Fruit fly (Drosophila melanogaster) whole organism, embryonic: ENCODE results near the gene Utx.
A peak's percentile ranks its signal among the peaks of the same experiment; 100 is the strongest.

Experiments used
- Atf-2 ChIP-seq: fragments of 200-800 bp; sonication (Bioruptor generic); optimal IDR thresholded peaks from 2 replicates; lab custom pipeline; 2016; ENCODE audit warnings: missing biosample characterization, missing genetic modification characterization
- CG1024 ChIP-seq: fragments of 200-800 bp; sonication (Bioruptor generic); IDR thresholded peaks from 2 replicates; pipeline ENCODE4 v1.3.6; 2022; ENCODE audit warnings: missing biosample characterization, missing genetic modification characterization
- CG10543 ChIP-seq: fragments of 200-800 bp; sonication (Bioruptor generic); optimal IDR thresholded peaks from 3 replicates; lab custom pipeline; 2017; ENCODE audit warnings: missing biosample characterization, mild to moderate bottlenecking, missing genetic modification characterization, moderate library complexity
- CG10979 ChIP-seq: fragments of 200-800 bp; sonication (Bioruptor generic); optimal IDR thresholded peaks from 2 replicates; lab custom pipeline; 2018; ENCODE audit warnings: missing biosample characterization, mild to moderate bottlenecking, missing genetic modification characterization, moderate library complexity
- CG12104 ChIP-seq: fragments of 200-800 bp; sonication (Bioruptor generic); optimal IDR thresholded peaks from 3 replicates; lab custom pipeline; 2016; ENCODE audit warnings: missing biosample characterization, missing genetic modification characterization
- CG12659 ChIP-seq: fragments of 200-800 bp; sonication (Bioruptor generic); optimal IDR thresholded peaks from 3 replicates; lab custom pipeline; 2017; ENCODE audit warnings: mild to moderate bottlenecking, missing biosample characterization, missing genetic modification reagents, missing genetic modification characterization
- CG1529 ChIP-seq: fragments of 200-800 bp; sonication (Bioruptor generic); optimal IDR thresholded peaks from 3 replicates; lab custom pipeline; 2018; ENCODE audit warnings: missing biosample characterization, missing genetic modification characterization
- CG17361 ChIP-seq: fragments of 200-800 bp; sonication (Bioruptor generic); IDR thresholded peaks from 3 replicates; pipeline ENCODE4 v1.3.6; 2022; ENCODE audit warnings: missing biosample characterization, missing genetic modification characterization
- CG1832 ChIP-seq: fragments of 200-800 bp; sonication (Bioruptor generic); optimal IDR thresholded peaks from 2 replicates; lab custom pipeline; 2017; ENCODE audit warnings: missing biosample characterization, mild to moderate bottlenecking, missing genetic modification characterization, inconsistent platforms
- CG18476 ChIP-seq: fragments of 200-800 bp; sonication (Bioruptor generic); optimal IDR thresholded peaks from 2 replicates; lab custom pipeline; 2016; ENCODE audit warnings: missing biosample characterization, mild to moderate bottlenecking, missing genetic modification characterization
- CG3065 ChIP-seq: fragments of 200-800 bp; sonication (Bioruptor generic); optimal IDR thresholded peaks from 2 replicates; lab custom pipeline; 2016; ENCODE audit warnings: missing biosample characterization, missing genetic modification characterization
- CG31388 ChIP-seq: fragments of 200-800 bp; sonication (Bioruptor generic); optimal IDR thresholded peaks from 2 replicates; lab custom pipeline; 2016; ENCODE audit warnings: missing biosample characterization, missing genetic modification characterization
- CG32767 ChIP-seq: fragments of 200-800 bp; sonication (Bioruptor generic); IDR thresholded peaks from 2 replicates; pipeline ENCODE4 v1.3.6; 2022; ENCODE audit warnings: missing biosample characterization, missing genetic modification characterization
- CG34376 ChIP-seq: fragments of 200-800 bp; sonication (Bioruptor generic); optimal IDR thresholded peaks from 2 replicates; lab custom pipeline; 2018; ENCODE audit warnings: missing biosample characterization, mild to moderate bottlenecking, missing genetic modification characterization
- CG4360 ChIP-seq: fragments of 200-800 bp; sonication (Bioruptor generic); IDR thresholded peaks from 2 replicates; pipeline ENCODE4 v1.3.6; 2022; ENCODE audit warnings: missing biosample characterization, missing genetic modification characterization
- CG4617 ChIP-seq: fragments of 200-800 bp; sonication (Bioruptor generic); optimal IDR thresholded peaks from 3 replicates; lab custom pipeline; 2016; ENCODE audit warnings: missing biosample characterization, missing genetic modification characterization, borderline replicate concordance
- CG4854 ChIP-seq: fragments of 200-800 bp; sonication (Bioruptor generic); optimal IDR thresholded peaks from 2 replicates; lab custom pipeline; 2016; ENCODE audit warnings: missing biosample characterization, missing genetic modification characterization, inconsistent platforms
- CG6175 ChIP-seq: fragments of 200-800 bp; sonication (Bioruptor generic); IDR thresholded peaks from 3 replicates; pipeline ENCODE4 v1.3.6; 2022; ENCODE audit warnings: missing biosample characterization, missing genetic modification characterization
- CG6654 ChIP-seq: fragments of 200-800 bp; sonication (Bioruptor generic); optimal IDR thresholded peaks from 2 replicates; lab custom pipeline; 2017; ENCODE audit warnings: missing biosample characterization, mild to moderate bottlenecking, missing genetic modification characterization
- CG7372 ChIP-seq: fragments of 200-800 bp; sonication (Bioruptor generic); IDR thresholded peaks from 2 replicates; pipeline ENCODE4 v1.3.6; 2022; ENCODE audit warnings: missing biosample characterization, missing genetic modification characterization
- CG7745 ChIP-seq: fragments of 200-800 bp; sonication (Bioruptor generic); optimal IDR thresholded peaks from 2 replicates; lab custom pipeline; 2018; ENCODE audit warnings: missing biosample characterization, mild to moderate bottlenecking, missing genetic modification characterization, moderate library complexity
- CG8290 ChIP-seq, 3 experiments: fragments of 200-800 bp; sonication (Bioruptor generic); optimal IDR thresholded peaks; 2 replicates each; lab custom pipeline; 2016 to 2019; ENCODE audit warnings: missing biosample characterization in 3 of 3, missing genetic modification characterization in 3 of 3, mild to moderate bottlenecking in 2 of 3, moderate library complexity in 1 of 3
- CG9817 ChIP-seq: fragments of 200-800 bp; sonication (Bioruptor generic); optimal IDR thresholded peaks from 2 replicates; lab custom pipeline; 2018; ENCODE audit warnings: missing biosample characterization, mild to moderate bottlenecking, missing genetic modification characterization, moderate library complexity
- D ChIP-seq, 2 experiments: fragments of 200-800 bp in 1 of 2; fragments of >200 bp in 1 of 2; sonication (Bioruptor generic) in 1 of 2; optimal IDR thresholded peaks; 2 replicates in 1 of 2; 3 replicates in 1 of 2; lab custom pipeline; 2017; ENCODE audit warnings: mild to moderate bottlenecking in 1 of 2, missing biosample characterization in 1 of 2, missing genetic modification characterization in 1 of 2, missing genetic modification reagents in 1 of 2
- Elba2 ChIP-seq: fragments of 200-800 bp; sonication (Bioruptor generic); optimal IDR thresholded peaks from 3 replicates; lab custom pipeline; 2016; ENCODE audit warnings: missing biosample characterization, missing genetic modification characterization
- Fer1 ChIP-seq: fragments of 200-800 bp; sonication (Bioruptor generic); optimal IDR thresholded peaks from 2 replicates; lab custom pipeline; 2017; ENCODE audit warnings: missing biosample characterization, mild to moderate bottlenecking, missing genetic modification characterization
- Fer3 ChIP-seq: fragments of 200-800 bp; sonication (Bioruptor generic); optimal IDR thresholded peaks from 2 replicates; lab custom pipeline; 2018; ENCODE audit warnings: missing biosample characterization, mild to moderate bottlenecking, missing genetic modification characterization, moderate library complexity
- Gsc ChIP-seq: fragments of 200-800 bp; sonication (Bioruptor generic); IDR thresholded peaks from 2 replicates; pipeline ENCODE4 v1.3.6; 2022; ENCODE audit warnings: missing biosample characterization, missing genetic modification characterization
- Hmr ChIP-seq: fragments of 200-800 bp; sonication (Bioruptor generic); optimal IDR thresholded peaks from 3 replicates; lab custom pipeline; 2017; ENCODE audit warnings: mild to moderate bottlenecking, missing biosample characterization, missing genetic modification reagents, missing genetic modification characterization
- Hr3 ChIP-seq: fragments of 200-800 bp; sonication (Bioruptor generic); optimal IDR thresholded peaks from 3 replicates; lab custom pipeline; 2016; ENCODE audit warnings: missing biosample characterization, missing genetic modification characterization
- Hr78 ChIP-seq, 2 experiments: fragments of 200-800 bp in 1 of 2; fragments of >200 bp in 1 of 2; sonication (Bioruptor generic) in 1 of 2; optimal IDR thresholded peaks; 2 replicates each; lab custom pipeline; 2017 to 2019; ENCODE audit warnings: missing biosample characterization in 2 of 2, missing genetic modification characterization in 2 of 2, mild to moderate bottlenecking in 1 of 2, moderate library complexity in 1 of 2
- Mrtf ChIP-seq: fragments of 200-800 bp; sonication (Bioruptor generic); IDR thresholded peaks from 3 replicates; pipeline ENCODE4 v1.3.6; 2022; ENCODE audit warnings: missing biosample characterization, missing genetic modification characterization
- amos ChIP-seq: fragments of 200-800 bp; sonication (Bioruptor generic); IDR thresholded peaks from 2 replicates; pipeline ENCODE4 v1.3.6; 2022; ENCODE audit warnings: missing biosample characterization, missing genetic modification characterization; ENCODE audit not compliant: partially characterized antibody
- ase ChIP-seq: fragments of 200-800 bp; sonication (Bioruptor generic); IDR thresholded peaks from 3 replicates; pipeline ENCODE4 v1.3.6; 2022; ENCODE audit warnings: missing biosample characterization, missing genetic modification characterization
- az2 ChIP-seq: fragments of 200-800 bp; sonication (Bioruptor generic); optimal IDR thresholded peaks from 3 replicates; lab custom pipeline; 2016; ENCODE audit warnings: missing biosample characterization, missing genetic modification characterization
- bowl ChIP-seq: fragments of 200-800 bp; sonication (Bioruptor generic); IDR thresholded peaks from 2 replicates; pipeline ENCODE4 v1.3.6; 2022; ENCODE audit warnings: missing biosample characterization, missing genetic modification characterization
- dpn ChIP-seq, 2 experiments: fragments of 200-800 bp; sonication (Bioruptor generic); optimal IDR thresholded peaks; 3 replicates each; lab custom pipeline; 2016; ENCODE audit warnings: missing biosample characterization in 2 of 2, missing genetic modification characterization in 2 of 2
- ems ChIP-seq: fragments of 200-800 bp; sonication (Bioruptor generic); optimal IDR thresholded peaks from 3 replicates; lab custom pipeline; 2016; ENCODE audit warnings: missing biosample characterization, missing genetic modification characterization
- exex ChIP-seq: fragments of 200-800 bp; sonication (Bioruptor generic); optimal IDR thresholded peaks from 4 replicates; lab custom pipeline; 2018; ENCODE audit warnings: missing biosample characterization, mild to moderate bottlenecking, missing genetic modification characterization, moderate library complexity
- fru ChIP-seq: fragments of >200 bp; optimal IDR thresholded peaks from 2 replicates; lab custom pipeline; 2017
- gcm2 ChIP-seq: fragments of 200-800 bp; sonication (Bioruptor generic); optimal IDR thresholded peaks from 2 replicates; lab custom pipeline; 2016; ENCODE audit warnings: missing biosample characterization, missing genetic modification characterization
- grn ChIP-seq: fragments of 200-800 bp; sonication (Bioruptor generic); optimal IDR thresholded peaks from 3 replicates; lab custom pipeline; 2017; ENCODE audit warnings: missing biosample characterization, missing genetic modification characterization
- odd ChIP-seq: fragments of 200-800 bp; sonication (Bioruptor generic); optimal IDR thresholded peaks from 2 replicates; lab custom pipeline; 2017; ENCODE audit warnings: missing biosample characterization, mild to moderate bottlenecking, missing genetic modification characterization
- prd ChIP-seq, 3 experiments: fragments of >200 bp in 2 of 3; fragments of 200-800 bp in 1 of 3; sonication (Bioruptor generic) in 1 of 3; optimal IDR thresholded peaks in 2 of 3; IDR thresholded peaks in 1 of 3; 2 replicates in 2 of 3; 3 replicates in 1 of 3; pipeline versions ENCODE4 v1.3.6 to Lab custom; 2017 to 2022; ENCODE audit warnings: missing biosample characterization in 1 of 3, missing genetic modification characterization in 1 of 3
- pum ChIP-seq: fragments of 200-800 bp; sonication (Bioruptor generic); optimal IDR thresholded peaks from 2 replicates; lab custom pipeline; 2016; ENCODE audit warnings: missing biosample characterization, missing genetic modification characterization
- repo ChIP-seq: fragments of 200-800 bp; sonication (Bioruptor generic); optimal IDR thresholded peaks from 2 replicates; lab custom pipeline; 2016; ENCODE audit warnings: missing biosample characterization, missing genetic modification characterization
- schlank ChIP-seq: fragments of 200-800 bp; sonication (Bioruptor generic); optimal IDR thresholded peaks from 2 replicates; lab custom pipeline; 2018; ENCODE audit warnings: missing biosample characterization, mild to moderate bottlenecking, missing genetic modification characterization
- sob ChIP-seq: fragments of 200-800 bp; sonication (Bioruptor generic); IDR thresholded peaks from 2 replicates; pipeline ENCODE4 v1.3.6; 2022; ENCODE audit warnings: missing biosample characterization, missing genetic modification characterization
- ttk ChIP-seq: fragments of 200-800 bp; sonication (Bioruptor generic); IDR thresholded peaks from 2 replicates; pipeline ENCODE4 v2.1.2; 2022; ENCODE audit warnings: missing biosample characterization, missing genetic modification characterization
- tx ChIP-seq: fragments of 200-800 bp; sonication (Bioruptor generic); optimal IDR thresholded peaks from 2 replicates; lab custom pipeline; 2016; ENCODE audit warnings: missing biosample characterization, missing genetic modification characterization

Utx gene

dm6 chr2L:10303786-10304185, 25.2 kb upstream of the Utx start, which contains the start of gene nmd (continued):
- TF ChIP-seq Fer3 = no peak
- TF ChIP-seq ase (GFP tag; lab: Robert Waterston, UW) = no peak
- no peak for TF ChIP-seq D (optimal IDR thresholded peaks at IDR 0.05; lab: Kevin White, UChicago)
- no peak for TF ChIP-seq D (GFP tag; optimal IDR thresholded peaks at IDR 0.05; lab: Kevin White, UChicago)
- TF ChIP-seq schlank (tag; lab: Kevin White, UChicago) = no peak
- no peak for TF ChIP-seq CG31388 (GFP tag; lab: Kevin White, UChicago)
- TF ChIP-seq sob (GFP tag; lab: Robert Waterston, UW) = no peak
- TF ChIP-seq CG18476 (GFP tag; lab: Kevin White, UChicago) = no peak
- no peak for TF ChIP-seq CG6175 (GFP tag; lab: Robert Waterston, UW)
- no peak for TF ChIP-seq Atf-2 (GFP tag; lab: Kevin White, UChicago)
- no peak for TF ChIP-seq pum
- peak; percentile 55 for TF ChIP-seq CG12659 (GFP tag; lab: Kevin White, UChicago)
- no peak for TF ChIP-seq CG4360 (GFP tag; lab: Robert Waterston, UW)
- no peak for TF ChIP-seq bowl
- peak; percentile 70 for TF ChIP-seq CG4617
- TF ChIP-seq Hmr (GFP tag; lab: Kevin White, UChicago) = peak; percentile 32
- TF ChIP-seq CG3065 (GFP tag; lab: Kevin White, UChicago) = no peak
- peak in 1 of 2 experiments; percentile 12 for TF ChIP-seq dpn (GFP tag; optimal IDR thresholded peaks at IDR 0.05; lab: Kevin White, UChicago)
- TF ChIP-seq az2 (GFP tag; lab: Kevin White, UChicago) = no peak
- no peak for TF ChIP-seq CG6654 (GFP tag; lab: Kevin White, UChicago)
- no peak for TF ChIP-seq tx (GFP tag; lab: Kevin White, UChicago)
- TF ChIP-seq Hr78 (GFP tag; optimal IDR thresholded peaks at IDR 0.05; lab: Kevin White, UChicago) = no peak
- no peak for TF ChIP-seq CG7372 (GFP tag; lab: Robert Waterston, UW)
- no peak for TF ChIP-seq gcm2 (GFP tag; lab: Kevin White, UChicago)
- no peak for TF ChIP-seq CG32767 (GFP tag; lab: Robert Waterston, UW)
- no peak for TF ChIP-seq CG1529
- TF ChIP-seq CG10543 (GFP tag; lab: Kevin White, UChicago) = no peak
- no peak for TF ChIP-seq Mrtf (GFP tag; lab: Robert Waterston, UW)
- TF ChIP-seq exex (tag; lab: Kevin White, UChicago) = no peak
- TF ChIP-seq CG8290 (GFP tag; optimal IDR thresholded peaks at IDR 0.05; lab: Kevin White, UChicago) = peak; percentile 73
- TF ChIP-seq CG8290 (tag; optimal IDR thresholded peaks at IDR 0.05; lab: Kevin White, UChicago) = peak in 1 of 2 experiments; percentile 22
- TF ChIP-seq Hr3 = no peak
- peak; percentile 43 for TF ChIP-seq CG34376 (GFP tag; lab: Kevin White, UChicago)
- TF ChIP-seq odd (GFP tag; lab: Kevin White, UChicago) = no peak
- no peak for TF ChIP-seq grn
- no peak for TF ChIP-seq CG12104 (GFP tag; lab: Kevin White, UChicago)
- no peak for TF ChIP-seq Gsc (GFP tag; lab: Robert Waterston, UW)
- no peak for TF ChIP-seq repo (GFP tag; lab: Kevin White, UChicago)
- no peak for TF ChIP-seq CG1024
- TF ChIP-seq ttk = no peak
- TF ChIP-seq ems (GFP tag; lab: Kevin White, UChicago) = no peak
- TF ChIP-seq fru = no peak
- no peak for TF ChIP-seq prd (optimal IDR thresholded peaks at IDR 0.05; lab: Kevin White, UChicago)
- TF ChIP-seq prd (GFP tag; IDR thresholded peaks at IDR 0.05; lab: Robert Waterston, UW) = peak; percentile 4; the same call in 1 of the 3 replicates
- TF ChIP-seq amos (GFP tag; lab: Robert Waterston, UW) = no peak; the same call in 1 of the 2 replicates
- peak; percentile 50 for TF ChIP-seq Fer1 (GFP tag; lab: Kevin White, UChicago)
- no peak for TF ChIP-seq CG4854 (GFP tag; lab: Kevin White, UChicago)
- TF ChIP-seq CG1832 (GFP tag; lab: Kevin White, UChicago) = no peak
- peak; percentile 64 for TF ChIP-seq Elba2 (GFP tag; lab: Kevin White, UChicago)
- peak; percentile 7 for TF ChIP-seq CG10979 (tag; lab: Kevin White, UChicago)
- TF ChIP-seq CG9817 (tag; lab: Kevin White, UChicago) = peak; percentile 16
- TF ChIP-seq CG17361 = 0 out of 3 replicates have a peak, but pooled peaks have one; percentile 24
- no peak for TF ChIP-seq CG7745 (tag; lab: Kevin White, UChicago)
